Worm (Caenorhabditis elegans): ENCODE measurements around the gene C01B9.4.
"Not testable (repeated sequence)": the region's sequence is repeated elsewhere in the genome, so short reads cannot be mapped to it uniquely, and the experiment has no call there.

ce11 chrII:13829123-13829996 lies 45.6 kb upstream of the C01B9.4 start:
- TF ChIP-seq mdl-1 (tag; optimal IDR thresholded peaks at IDR 0.05), result peak in 1 of 2 experiments; percentile 18
- TF ChIP-seq fos-1 (tag; optimal IDR thresholded peaks at IDR 0.05), result peak; percentile 49
- not testable (repeated sequence) for TF ChIP-seq egl-27 (tag; optimal IDR thresholded peaks at IDR 0.05)

All from whole organism, L2 larva.